Worm (Caenorhabditis elegans): ENCODE results near the gene txt-9.

Gene txt-9

ce11 chrII:5092362-5093281 is 7.0 kb downstream of the txt-9 start, which contains the start of gene C04G6.2 (continued):
- no peak for TF ChIP-seq Y105C5A.15 (GFP tag; IDR thresholded peaks at IDR 0.05)
- TF ChIP-seq unc-39 (tag; optimal IDR thresholded peaks at IDR 0.05), result no peak
- TF ChIP-seq mep-1 (tag; optimal IDR thresholded peaks at IDR 0.05), result peak; percentile 47
- no peak for TF ChIP-seq spr-1 (tag; optimal IDR thresholded peaks at IDR 0.05)
- no peak for TF ChIP-seq nhr-76 (tag; optimal IDR thresholded peaks at IDR 0.05)
- TF ChIP-seq skn-1 (tag; optimal IDR thresholded peaks at IDR 0.05), result no peak
- TF ChIP-seq ztf-7 (tag; optimal IDR thresholded peaks at IDR 0.05), result no peak
- TF ChIP-seq nhr-77 (tag; optimal IDR thresholded peaks at IDR 0.05), result no peak
- no peak for TF ChIP-seq egl-27 (tag; optimal IDR thresholded peaks at IDR 0.05)
- TF ChIP-seq duxl-1 (tag; optimal IDR thresholded peaks at IDR 0.05; ENCODE audit: poor library complexity), result no peak
- no peak for TF ChIP-seq madf-9 (GFP tag; conservative IDR thresholded peaks at IDR 0.05)
- TF ChIP-seq lin-1 (GFP tag; IDR thresholded peaks at IDR 0.05), result 0 out of 2 replicates have a peak, but pooled peaks have one; percentile 10
- TF ChIP-seq vab-7 (GFP tag; IDR thresholded peaks at IDR 0.05), result no peak
- TF ChIP-seq mes-2 (tag; optimal IDR thresholded peaks at IDR 0.05; ENCODE audit: poor library complexity, severe bottlenecking), result peak; percentile 71
- TF ChIP-seq fkh-10 (GFP tag; optimal IDR thresholded peaks at IDR 0.05), result no peak
- peak; percentile 80 for TF ChIP-seq hlh-30 (tag; optimal IDR thresholded peaks at IDR 0.05; ENCODE audit: insufficient read depth)
- TF ChIP-seq lsy-2 (tag; optimal IDR thresholded peaks at IDR 0.05), result peak in 1 of 2 experiments; percentile 17
- TF ChIP-seq lin-13 (GFP tag; optimal IDR thresholded peaks at IDR 0.05), result no peak
- no peak for TF ChIP-seq lin-29 (GFP tag; IDR thresholded peaks at IDR 0.05)
- TF ChIP-seq arid-1 (GFP tag; conservative IDR thresholded peaks at IDR 0.05), result no peak
- TF ChIP-seq lin-39 (tag; optimal IDR thresholded peaks at IDR 0.05), result no peak
- TF ChIP-seq tra-1 (GFP tag; IDR thresholded peaks at IDR 0.05), result 0 out of 2 replicates have a peak, but pooled peaks have one; percentile 5
- TF ChIP-seq daf-16 (GFP tag; optimal IDR thresholded peaks at IDR 0.05), result peak in 1 of 2 experiments; percentile 3
- peak; percentile 81 for TF ChIP-seq daf-16 (tag; optimal IDR thresholded peaks at IDR 0.05)
- TF ChIP-seq jun-1 (tag; optimal IDR thresholded peaks at IDR 0.05), result no peak
- no peak for TF ChIP-seq sdz-12 (GFP tag; optimal IDR thresholded peaks at IDR 0.05)
- TF ChIP-seq hmg-1.1 (GFP tag; IDR thresholded peaks at IDR 0.05), result 0 out of 2 replicates have a peak, but pooled peaks have one; percentile 38
- no peak for TF ChIP-seq F37D6.2 (tag; optimal IDR thresholded peaks at IDR 0.05)
- TF ChIP-seq nhr-11 (tag; optimal IDR thresholded peaks at IDR 0.05), result peak; percentile 71
- no peak for TF ChIP-seq F10B5.3 (tag; optimal IDR thresholded peaks at IDR 0.05)
- TF ChIP-seq ama-1 (optimal IDR thresholded peaks at IDR 0.05), result no peak
- TF ChIP-seq mxl-3 (GFP tag; optimal IDR thresholded peaks at IDR 0.05), result peak; percentile 36
- TF ChIP-seq ceh-20 (GFP tag; IDR thresholded peaks at IDR 0.05), result no peak
- TF ChIP-seq pha-4 (GFP tag; IDR thresholded peaks at IDR 0.05), result no peak
- TF ChIP-seq pha-4 (tag; optimal IDR thresholded peaks at IDR 0.05), result peak; percentile 34

- TF ChIP-seq unc-62 (GFP tag; optimal IDR thresholded peaks at IDR 0.05 in 1 of 2) (peak in 1 of 2 experiments; percentile 35), unc-62 (tag; optimal IDR thresholded peaks at IDR 0.05) (no peak), pqm-1 (tag; optimal IDR thresholded peaks at IDR 0.05) (no peak)
Observed at ce11 chrII:5093945-5094344, 8.4 kb downstream of the txt-9 start, which contains the start of gene C04G6.13. Gene C04G6.13 (plus strand): TSS chrII:5094245.

ce11 chrII:5099034-5099433 is 13.4 kb downstream of the txt-9 start:
- TF ChIP-seq unc-62 (GFP tag; optimal IDR thresholded peaks at IDR 0.05 in 1 of 2) (peak in 1 of 2 experiments; percentile 73), unc-62 (tag; optimal IDR thresholded peaks at IDR 0.05) (no peak), zfp-2 (tag; optimal IDR thresholded peaks at IDR 0.05) (no peak)

All from whole organism, L4 larva.